Worm (Caenorhabditis elegans) whole organism, L4/young adult: Measurements from ENCODE around the gene C34C6.10.

Experiments used
- W03F9.2 ChIP-seq: fragments of 150-350 bp; optimal IDR thresholded peaks from 2 replicates; lab custom pipeline; 2014; ENCODE audit warnings: missing biosample characterization, missing genetic modification characterization
- dao-5 ChIP-seq: sonication (generic microtip); optimal IDR thresholded peaks from 2 replicates; lab custom pipeline; 2016; ENCODE audit warnings: missing genotype, missing genetic modification characterization, moderate library complexity, missing compliant biosample characterization
- him-1 ChIP-seq: sonication (generic microtip); optimal IDR thresholded peaks from 2 replicates; lab custom pipeline; 2016; ENCODE audit warnings: missing genotype, missing genetic modification reagents, missing genetic modification characterization, missing compliant biosample characterization

DNA sequence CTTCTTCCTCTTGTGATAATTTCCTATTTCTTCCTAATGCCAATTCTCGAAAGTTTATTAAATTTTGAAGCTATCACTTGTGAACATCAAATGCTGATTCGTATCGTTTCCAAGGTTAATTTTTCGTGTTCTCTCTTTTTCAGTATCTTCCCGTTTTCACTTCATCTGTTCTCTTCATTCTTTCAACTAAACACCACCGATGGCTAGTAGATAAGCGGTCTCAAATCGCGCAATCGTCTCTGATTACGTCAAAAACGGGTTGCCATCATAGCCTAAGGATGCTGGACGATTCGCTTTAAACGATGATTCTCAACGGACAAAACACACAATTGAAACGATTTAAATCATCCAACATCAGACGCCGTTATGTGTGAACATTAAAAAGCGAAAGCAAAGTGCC is 21.9 kb upstream of the C34C6.10 start:
- TF ChIP-seq dao-5 (tag; lab: Kevin White, UChicago): no peak
- no peak for TF ChIP-seq W03F9.2 (tag; lab: Kevin White, UChicago)
- no peak for TF ChIP-seq him-1 (tag; lab: Kevin White, UChicago)
